Fruit fly (Drosophila melanogaster): ENCODE data around the gene Cp36.

DNA sequence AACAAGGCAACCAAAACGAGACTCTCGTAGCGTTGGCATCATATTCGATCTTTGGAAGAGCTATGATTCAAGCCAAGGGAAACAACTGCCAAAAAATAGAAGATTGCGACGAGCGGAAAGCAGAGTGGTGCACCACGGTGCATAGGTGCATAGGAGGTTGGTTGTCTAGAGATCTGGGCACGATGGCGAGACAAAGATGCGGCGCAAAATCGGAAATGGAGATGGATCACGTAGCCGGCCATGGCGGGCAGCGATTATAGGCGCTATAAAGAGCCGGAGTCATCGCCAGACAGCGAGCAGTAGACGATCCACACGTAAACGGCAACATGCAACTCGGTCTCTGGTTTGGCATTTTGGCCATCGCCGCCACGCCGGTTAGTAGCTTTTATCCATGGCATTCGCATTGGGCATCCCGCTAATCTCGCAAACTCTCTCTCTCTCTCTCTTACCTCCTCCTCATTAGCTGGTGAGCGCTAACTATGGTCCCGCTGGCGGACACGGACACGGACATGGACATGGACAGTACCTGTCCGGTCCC, at the start of gene Cp36:
- no peak for TF ChIP-seq jim (GFP tag; optimal IDR thresholded peaks at IDR 0.05)
- no peak for TF ChIP-seq ey (GFP tag; optimal IDR thresholded peaks at IDR 0.05)
